Fruit fly (Drosophila melanogaster) whole organism, wandering third instar larva: ENCODE measurements around the gene CG13829.

Source experiments
- Myc ChIP-seq: fragments of >200 bp; optimal IDR thresholded peaks from 2 replicates; lab custom pipeline; 2017
- Sp1 ChIP-seq: fragments of 200-800 bp; sonication (Bioruptor generic); optimal IDR thresholded peaks from 3 replicates; lab custom pipeline; 2019; ENCODE audit warnings: missing biosample characterization, mild to moderate bottlenecking, missing genetic modification characterization, moderate library complexity
- dmrt93B ChIP-seq: fragments of 200-800 bp; sonication (Bioruptor generic); optimal IDR thresholded peaks from 2 replicates; lab custom pipeline; 2018; ENCODE audit warnings: missing biosample characterization, mild to moderate bottlenecking, missing genetic modification characterization
- h ChIP-seq: fragments of 200-800 bp; sonication (Bioruptor generic); optimal IDR thresholded peaks from 3 replicates; lab custom pipeline; 2016; ENCODE audit warnings: missing biosample characterization, mild to moderate bottlenecking, missing genetic modification characterization
- pan ChIP-seq: fragments of >200 bp; optimal IDR thresholded peaks from 2 replicates; lab custom pipeline; 2017
- psq ChIP-seq: fragments of 200-800 bp; sonication (Bioruptor generic); optimal IDR thresholded peaks from 3 replicates; lab custom pipeline; 2017; ENCODE audit warnings: missing biosample characterization, mild to moderate bottlenecking, missing genetic modification characterization, moderate library complexity
- rgr ChIP-seq: fragments of 200-800 bp; sonication (Bioruptor generic); optimal IDR thresholded peaks from 3 replicates; lab custom pipeline; 2016; ENCODE audit warnings: missing biosample characterization, mild to moderate bottlenecking, missing genetic modification characterization
- tai ChIP-seq: sonication (Bioruptor generic); optimal IDR thresholded peaks from 2 replicates; lab custom pipeline; 2016; ENCODE audit warnings: missing biosample characterization, missing genetic modification characterization
- usp ChIP-seq: fragments of >200 bp; optimal IDR thresholded peaks from 2 replicates; lab custom pipeline; 2017; ENCODE audit warnings: missing biosample characterization, missing genetic modification characterization

dm6 chr3R:23134690-23135089, 26.4 kb downstream of the CG13829 start:
- no peak for TF ChIP-seq dmrt93B (GFP tag; lab: Kevin White, UChicago)
- no peak for TF ChIP-seq Myc (lab: Kevin White, UChicago)
- TF ChIP-seq pan: no peak
- no peak for TF ChIP-seq rgr (GFP tag; lab: Kevin White, UChicago)
- TF ChIP-seq h (GFP tag; lab: Kevin White, UChicago): no peak
- TF ChIP-seq psq (GFP tag; lab: Kevin White, UChicago): no peak
- TF ChIP-seq Sp1 (GFP tag; lab: Kevin White, UChicago): no peak
- TF ChIP-seq tai (GFP tag; lab: Kevin White, UChicago): no peak
- no peak for TF ChIP-seq usp (GFP tag; lab: Kevin White, UChicago)
